Fruit fly (Drosophila melanogaster): ENCODE data around the gene Svil.

Gene Svil

dm6 chr3L:2470735-2471395 lies 93.4 kb downstream of the Svil start:
- TF ChIP-seq Jra (GFP tag; optimal IDR thresholded peaks at IDR 0.05) (no peak), Abd-B (GFP tag; optimal IDR thresholded peaks at IDR 0.05) (no peak), Hr78 (GFP tag; optimal IDR thresholded peaks at IDR 0.05) (no peak), Rel (GFP tag; optimal IDR thresholded peaks at IDR 0.05) (no peak), Rel (tag; optimal IDR thresholded peaks at IDR 0.05) (no peak), jim (GFP tag; optimal IDR thresholded peaks at IDR 0.05) (no peak), CG9705 (GFP tag; optimal IDR thresholded peaks at IDR 0.05) (no peak), pan (optimal IDR thresholded peaks at IDR 0.05) (no peak), br (GFP tag; optimal IDR thresholded peaks at IDR 0.05) (peak; percentile 26), h (GFP tag; optimal IDR thresholded peaks at IDR 0.05) (peak; percentile 48), ey (GFP tag; optimal IDR thresholded peaks at IDR 0.05) (peak; percentile 15), HLH106 (tag; optimal IDR thresholded peaks at IDR 0.05) (peak; percentile 39), lola (GFP tag; optimal IDR thresholded peaks at IDR 0.05) (no peak), sage (GFP tag; optimal IDR thresholded peaks at IDR 0.05) (no peak), dmrt93B (GFP tag; optimal IDR thresholded peaks at IDR 0.05) (no peak), Dif (GFP tag; optimal IDR thresholded peaks at IDR 0.05; ENCODE audit: partially characterized antibody) (no peak), fru (GFP tag; optimal IDR thresholded peaks at IDR 0.05) (peak; percentile 17), Myc (optimal IDR thresholded peaks at IDR 0.05) (no peak), OdsH (GFP tag; optimal IDR thresholded peaks at IDR 0.05) (peak; percentile 31), Vsx2 (GFP tag; optimal IDR thresholded peaks at IDR 0.05; ENCODE audit: partially characterized antibody) (no peak), brk (GFP tag; optimal IDR thresholded peaks at IDR 0.05) (no peak), Sp1 (GFP tag; optimal IDR thresholded peaks at IDR 0.05) (no peak), N (GFP tag; optimal IDR thresholded peaks at IDR 0.05) (no peak), sv (GFP tag; optimal IDR thresholded peaks at IDR 0.05) (no peak), Hr83 (GFP tag; optimal IDR thresholded peaks at IDR 0.05; ENCODE audit: poor library complexity, severe bottlenecking) (no peak), foxo (GFP tag; optimal IDR thresholded peaks at IDR 0.05) (peak in 1 of 2 experiments; percentile 41)

- TF ChIP-seq dmrt93B (GFP tag; optimal IDR thresholded peaks at IDR 0.05) = no peak
- TF ChIP-seq Dfd (GFP tag; optimal IDR thresholded peaks at IDR 0.05) = no peak
- TF ChIP-seq lola (GFP tag; optimal IDR thresholded peaks at IDR 0.05) = no peak
- TF ChIP-seq pan (optimal IDR thresholded peaks at IDR 0.05) = no peak
- TF ChIP-seq psq (GFP tag; optimal IDR thresholded peaks at IDR 0.05) = peak; percentile 30
- no peak for TF ChIP-seq CG9705 (GFP tag; optimal IDR thresholded peaks at IDR 0.05)
- no peak for TF ChIP-seq Mio (GFP tag; optimal IDR thresholded peaks at IDR 0.05)
- TF ChIP-seq br (GFP tag; optimal IDR thresholded peaks at IDR 0.05) = peak; percentile 44
- no peak for TF ChIP-seq tai (GFP tag; optimal IDR thresholded peaks at IDR 0.05)
- peak; percentile 42 for TF ChIP-seq fru (GFP tag; optimal IDR thresholded peaks at IDR 0.05)
- no peak for TF ChIP-seq GATAd (GFP tag; optimal IDR thresholded peaks at IDR 0.05)
- TF ChIP-seq sv (GFP tag; optimal IDR thresholded peaks at IDR 0.05) = no peak
- no peak for TF ChIP-seq CG32264 (GFP tag; optimal IDR thresholded peaks at IDR 0.05)
- peak; percentile 73 for TF ChIP-seq h (GFP tag; optimal IDR thresholded peaks at IDR 0.05)
- no peak for TF ChIP-seq N (GFP tag; optimal IDR thresholded peaks at IDR 0.05)
- no peak for TF ChIP-seq Dif (GFP tag; optimal IDR thresholded peaks at IDR 0.05; ENCODE audit: partially characterized antibody)
- TF ChIP-seq Abd-B (GFP tag; optimal IDR thresholded peaks at IDR 0.05) = no peak
- peak; percentile 51 for TF ChIP-seq Hnf4 (GFP tag; optimal IDR thresholded peaks at IDR 0.05)
- no peak for TF ChIP-seq usp (GFP tag; optimal IDR thresholded peaks at IDR 0.05)
- TF ChIP-seq Rel (GFP tag; optimal IDR thresholded peaks at IDR 0.05) = no peak
- no peak for TF ChIP-seq Rel (tag; optimal IDR thresholded peaks at IDR 0.05)
- peak; percentile 39 for TF ChIP-seq rgr (GFP tag; optimal IDR thresholded peaks at IDR 0.05)
- peak; percentile 18 for TF ChIP-seq Sp1 (GFP tag; optimal IDR thresholded peaks at IDR 0.05)
- TF ChIP-seq Hr78 (GFP tag; optimal IDR thresholded peaks at IDR 0.05) = no peak
- no peak for TF ChIP-seq CrebA (GFP tag; optimal IDR thresholded peaks at IDR 0.05; ENCODE audit: borderline replicate concordance)
- no peak for TF ChIP-seq jim (GFP tag; optimal IDR thresholded peaks at IDR 0.05)
- no peak for TF ChIP-seq Myc (optimal IDR thresholded peaks at IDR 0.05)
- no peak for TF ChIP-seq Vsx2 (GFP tag; optimal IDR thresholded peaks at IDR 0.05; ENCODE audit: partially characterized antibody)
- TF ChIP-seq Jra (GFP tag; optimal IDR thresholded peaks at IDR 0.05) = no peak
- TF ChIP-seq woc (GFP tag; optimal IDR thresholded peaks at IDR 0.05) = peak; percentile 57
- TF ChIP-seq foxo (GFP tag; optimal IDR thresholded peaks at IDR 0.05) = peak in 1 of 2 experiments; percentile 65
- TF ChIP-seq dl (GFP tag; optimal IDR thresholded peaks at IDR 0.05; ENCODE audit: insufficient read depth in 1 of 2, partially characterized antibody in 2 of 2) = no peak
- TF ChIP-seq ey (GFP tag; optimal IDR thresholded peaks at IDR 0.05) = peak; percentile 49
- peak; percentile 25 for TF ChIP-seq HLH106 (tag; optimal IDR thresholded peaks at IDR 0.05)
- peak; percentile 56 for TF ChIP-seq OdsH (GFP tag; optimal IDR thresholded peaks at IDR 0.05)
- peak; percentile 19 for TF ChIP-seq sage (GFP tag; optimal IDR thresholded peaks at IDR 0.05)
Measured at dm6 chr3L:2472302-2473016, 95.0 kb downstream of the Svil start.
